Worm (Caenorhabditis elegans) whole organism, L4/young adult: ENCODE measurements around the gene K01D12.9.

Experiments used
- dao-5 ChIP-seq: sonication (generic microtip); optimal IDR thresholded peaks from 2 replicates; lab custom pipeline; 2016; ENCODE audit warnings: missing genotype, missing genetic modification characterization, moderate library complexity, missing compliant biosample characterization
- him-1 ChIP-seq: sonication (generic microtip); optimal IDR thresholded peaks from 2 replicates; lab custom pipeline; 2016; ENCODE audit warnings: missing genotype, missing genetic modification reagents, missing genetic modification characterization, missing compliant biosample characterization

DNA sequence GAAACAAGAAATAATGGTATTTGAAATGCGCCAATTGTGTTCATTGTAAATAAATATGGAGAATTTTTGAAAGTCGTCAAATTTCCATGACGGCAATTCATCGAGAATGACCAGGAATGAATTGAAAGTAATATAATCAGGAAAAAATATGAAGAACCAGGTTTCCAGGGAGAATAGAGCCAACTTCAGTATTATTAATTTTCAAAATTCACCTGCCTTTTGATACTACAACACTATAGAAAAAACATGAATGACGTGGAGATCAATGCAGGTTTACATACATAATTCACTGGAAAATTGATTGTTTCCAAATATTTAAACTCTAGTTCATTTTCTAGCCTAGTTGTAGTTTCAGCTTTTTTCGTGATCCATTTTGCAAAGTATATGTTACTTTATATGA lies 29.3 kb upstream of the K01D12.9 start, which contains the start of gene srh-25:
- TF ChIP-seq him-1 (tag; lab: Kevin White, UChicago): no peak
- TF ChIP-seq dao-5 (tag; lab: Kevin White, UChicago): no peak
